Worm (Caenorhabditis elegans): Measurements from ENCODE around the gene str-162.
A peak's percentile ranks its signal among the peaks of the same experiment; 100 is the strongest.

Gene str-162

DNA sequence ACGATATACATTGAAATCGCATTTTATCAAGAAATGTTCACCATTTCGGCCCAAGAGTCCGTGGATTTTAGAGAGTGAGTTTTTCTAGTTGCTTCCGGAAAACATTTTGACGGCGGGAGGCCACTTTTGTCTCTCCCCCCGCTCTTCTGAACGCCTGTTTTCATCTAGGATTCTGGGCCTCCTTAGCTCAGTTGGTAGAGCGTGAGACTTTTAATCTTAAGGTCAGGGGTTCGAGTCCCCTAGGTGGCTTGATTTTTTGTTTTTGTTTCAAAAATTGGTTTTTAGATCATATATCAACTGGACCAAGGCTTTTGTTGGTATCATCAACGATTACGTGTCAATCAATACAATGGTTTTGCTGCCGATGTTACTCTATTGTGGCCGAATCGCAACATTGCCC, 46.6 kb downstream of the str-162 start (continued):
- TF ChIP-seq hmg-1.1 (GFP tag; IDR thresholded peaks at IDR 0.05), result no peak; the same call in 1 of the 2 replicates
- TF ChIP-seq D1046.2 (GFP tag; IDR thresholded peaks at IDR 0.05), result peak; percentile 78; the same call in 1 of the 2 replicates
- no peak for TF ChIP-seq dmd-6 (GFP tag; IDR thresholded peaks at IDR 0.05)
- TF ChIP-seq zip-2 (tag; optimal IDR thresholded peaks at IDR 0.05), result no peak
- no peak for TF ChIP-seq pqm-1 (tag; optimal IDR thresholded peaks at IDR 0.05)
- TF ChIP-seq ceh-62 (tag; optimal IDR thresholded peaks at IDR 0.05), result no peak
- TF ChIP-seq nhr-41 (GFP tag; IDR thresholded peaks at IDR 0.05), result peak; percentile 77; the same call in 1 of the 2 replicates
- TF ChIP-seq gei-8 (GFP tag; optimal IDR thresholded peaks at IDR 0.05), result peak; percentile 11
- peak; percentile 88 for TF ChIP-seq ceh-44 (GFP tag; IDR thresholded peaks at IDR 0.05)
- TF ChIP-seq zfp-2 (tag; optimal IDR thresholded peaks at IDR 0.05), result no peak
- peak; percentile 84 for TF ChIP-seq F26F4.8 (GFP tag; conservative IDR thresholded peaks at IDR 0.05)
- TF ChIP-seq snpc-1.2 (GFP tag; IDR thresholded peaks at IDR 0.05), result peak; percentile 99
- TF ChIP-seq lin-13 (GFP tag; optimal IDR thresholded peaks at IDR 0.05), result no peak
- TF ChIP-seq unc-62 (GFP tag; optimal IDR thresholded peaks at IDR 0.05 in 1 of 2), result no peak
- TF ChIP-seq unc-62 (tag; optimal IDR thresholded peaks at IDR 0.05), result no peak
- TF ChIP-seq madf-9 (GFP tag; conservative IDR thresholded peaks at IDR 0.05), result peak; percentile 59; the same call in 1 of the 2 replicates
- no peak for TF ChIP-seq nhr-11 (tag; optimal IDR thresholded peaks at IDR 0.05)
- TF ChIP-seq spr-3 (GFP tag; optimal IDR thresholded peaks at IDR 0.05), result no peak
- TF ChIP-seq daf-16 (GFP tag; optimal IDR thresholded peaks at IDR 0.05), result peak; percentile 9 to 60
- TF ChIP-seq daf-16 (tag; optimal IDR thresholded peaks at IDR 0.05), result no peak
- TF ChIP-seq unc-130 (GFP tag; optimal IDR thresholded peaks at IDR 0.05), result peak; percentile 55
- TF ChIP-seq ZK337.2 (GFP tag; IDR thresholded peaks at IDR 0.05), result 0 out of 2 replicates have a peak, but pooled peaks have one; percentile 5
- TF ChIP-seq ceh-82 (tag; optimal IDR thresholded peaks at IDR 0.05), result no peak
- TF ChIP-seq lin-39 (tag; optimal IDR thresholded peaks at IDR 0.05), result no peak
- peak; percentile 58; the same call in 1 of the 2 replicates for TF ChIP-seq Y105C5A.15 (GFP tag; IDR thresholded peaks at IDR 0.05)
- peak; percentile 6 for TF ChIP-seq lir-3 (tag; optimal IDR thresholded peaks at IDR 0.05)
- TF ChIP-seq lin-15B (tag; optimal IDR thresholded peaks at IDR 0.05), result no peak
- TF ChIP-seq T26A8.4 (GFP tag; IDR thresholded peaks at IDR 0.05), result peak; percentile 65
- peak; percentile 92 for TF ChIP-seq dmd-8 (GFP tag; IDR thresholded peaks at IDR 0.05)
- peak; percentile 81 for TF ChIP-seq vab-7 (GFP tag; IDR thresholded peaks at IDR 0.05)

All from whole organism, L4 larva.